Worm (Caenorhabditis elegans): ENCODE measurements around the gene C10G8.8.

- TF ChIP-seq ztf-29 (GFP tag; IDR thresholded peaks at IDR 0.05) (no peak), med-1 (GFP tag; optimal IDR thresholded peaks at IDR 0.05; ENCODE audit: insufficient read depth) (no peak), T22C8.4 (GFP tag; IDR thresholded peaks at IDR 0.05) (no peak), ref-1 (GFP tag; conservative IDR thresholded peaks at IDR 0.05) (no peak)
Observed at ce11 chrV:5349471-5349870, 21.3 kb upstream of the C10G8.8 start, which contains the start of gene T09D3.3.
